Fruit fly (Drosophila melanogaster): ENCODE measurements around the gene Septin4.

Gene Septin4

DNA sequence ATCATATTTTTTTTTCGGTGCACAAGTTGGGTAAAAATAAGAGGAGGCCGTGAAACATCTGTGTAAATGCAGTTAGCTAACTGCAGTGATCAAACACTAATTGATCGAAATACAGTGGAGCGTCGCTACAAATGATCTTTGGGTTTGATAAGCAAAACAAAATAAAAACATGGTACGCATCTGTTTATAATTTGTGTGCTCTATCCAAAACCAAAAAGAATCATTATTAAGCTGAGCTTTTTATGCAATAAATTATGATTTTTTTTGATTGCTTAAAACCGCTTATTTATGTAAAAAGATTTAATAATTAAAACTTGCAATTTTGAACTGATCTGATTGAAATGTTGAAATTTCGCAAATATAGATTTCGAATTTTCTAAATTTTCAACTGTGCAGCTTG is 24.7 kb downstream of the Septin4 start (continued):
- TF ChIP-seq bsh (GFP tag; optimal IDR thresholded peaks at IDR 0.05) (peak in 1 of 2 experiments; percentile 5), CG17361 (GFP tag; IDR thresholded peaks at IDR 0.05) (peak; percentile 52; the same call in 2 of the 3 replicates), CG7839 (tag; optimal IDR thresholded peaks at IDR 0.05) (peak; percentile 31), ATbp (GFP tag; optimal IDR thresholded peaks at IDR 0.05) (peak; percentile 29), zf30C (GFP tag; optimal IDR thresholded peaks at IDR 0.05) (no peak), CG8765 (GFP tag; IDR thresholded peaks at IDR 0.05) (no peak), scrt (GFP tag; optimal IDR thresholded peaks at IDR 0.05) (no peak), Dad (GFP tag; optimal IDR thresholded peaks at IDR 0.05) (no peak), Ets65A (GFP tag) (peak; percentile 9), Deaf1 (tag; optimal IDR thresholded peaks at IDR 0.05) (no peak), sens (GFP tag) (peak; percentile 87), CG4404 (GFP tag; IDR thresholded peaks at IDR 0.05) (no peak), CG9437 (GFP tag; optimal IDR thresholded peaks at IDR 0.05) (no peak), CG2116 (GFP tag; optimal IDR thresholded peaks at IDR 0.05) (no peak), E2f1 (GFP tag; IDR thresholded peaks at IDR 0.05) (no peak), p53 (GFP tag; optimal IDR thresholded peaks at IDR 0.05) (no peak), Asciz (GFP tag; optimal IDR thresholded peaks at IDR 0.05) (peak; percentile 10), peb (GFP tag; IDR thresholded peaks at IDR 0.05) (no peak), Sox102F (GFP tag; optimal IDR thresholded peaks at IDR 0.05) (peak; percentile 19), HLH3B (GFP tag; IDR thresholded peaks at IDR 0.05) (no peak), CG2712 (tag; optimal IDR thresholded peaks at IDR 0.05) (peak; percentile 13), CG6175 (GFP tag; IDR thresholded peaks at IDR 0.05) (no peak), her (GFP tag; optimal IDR thresholded peaks at IDR 0.05) (no peak), CG6689 (GFP tag; IDR thresholded peaks at IDR 0.05) (0 out of 2 replicates have a peak, but pooled peaks have one; percentile 9), CG2678 (tag; optimal IDR thresholded peaks at IDR 0.05) (peak; percentile 7), CG18262 (tag; optimal IDR thresholded peaks at IDR 0.05) (peak; percentile 37), Fer2 (tag; optimal IDR thresholded peaks at IDR 0.05) (no peak), Ada2b (GFP tag; IDR thresholded peaks at IDR 0.05) (no peak), az2 (GFP tag; optimal IDR thresholded peaks at IDR 0.05) (peak; percentile 13), CG8388 (GFP tag; optimal IDR thresholded peaks at IDR 0.05) (peak; percentile 2), CG31441 (GFP tag; IDR thresholded peaks at IDR 0.05) (peak; percentile 21; the same call in 1 of the 2 replicates), CG12391 (tag; optimal IDR thresholded peaks at IDR 0.05) (peak; percentile 28), unpg (GFP tag; optimal IDR thresholded peaks at IDR 0.05) (no peak), Hr51 (GFP tag; optimal IDR thresholded peaks at IDR 0.05) (peak in 1 of 2 experiments; percentile 44), Oli (tag; optimal IDR thresholded peaks at IDR 0.05) (peak; percentile 29), Sox100B (GFP tag; optimal IDR thresholded peaks at IDR 0.05) (peak; percentile 38), zfh1 (GFP tag; IDR thresholded peaks at IDR 0.05) (peak; percentile 31; the same call in 1 of the 3 replicates)

dm6 chrX:16669849-16670248 is 25.1 kb downstream of the Septin4 start:
- TF ChIP-seq CG8388 (GFP tag; optimal IDR thresholded peaks at IDR 0.05) (no peak), aop (GFP tag; IDR thresholded peaks at IDR 0.05) (peak; percentile 58; the same call in 1 of the 2 replicates), ab (GFP tag; optimal IDR thresholded peaks at IDR 0.05) (no peak), HLH3B (GFP tag; IDR thresholded peaks at IDR 0.05) (no peak), lbe (GFP tag; optimal IDR thresholded peaks at IDR 0.05) (no peak), Hsf (GFP tag; optimal IDR thresholded peaks at IDR 0.05) (no peak)

Data from whole organism, embryonic.